Fruit fly (Drosophila melanogaster) whole organism, prepupa: ENCODE measurements around the gene bard.

ENCODE experiments used
- CG11294 ChIP-seq: fragments of 200-800 bp; sonication (Bioruptor generic); IDR thresholded peaks from 2 replicates; pipeline ENCODE4 v1.3.6; 2022; ENCODE audit warnings: missing biosample characterization, missing genetic modification characterization
- CG8119 ChIP-seq: fragments of 200-800 bp; sonication (Bioruptor generic); IDR thresholded peaks from 3 replicates; pipeline ENCODE4 v1.3.6; 2022; ENCODE audit warnings: missing biosample characterization, missing genetic modification characterization
- Eip78C ChIP-seq: fragments of 200-800 bp; sonication (Bioruptor generic); peaks from one replicate; lab custom pipeline; 2016; ENCODE audit warnings: missing biosample characterization, missing genetic modification characterization
- Met ChIP-seq: fragments of 200-800 bp; sonication (Bioruptor generic); optimal IDR thresholded peaks from 3 replicates; lab custom pipeline; 2016; ENCODE audit warnings: missing biosample characterization, missing genetic modification characterization

dm6 chr3R:18114834-18115233, 34.0 kb downstream of the bard start:
- no peak for TF ChIP-seq Met
- no peak for TF ChIP-seq CG11294 (GFP tag; lab: Robert Waterston, UW)
- no peak for TF ChIP-seq CG8119 (GFP tag; lab: Robert Waterston, UW)
- TF ChIP-seq Eip78C (GFP tag; lab: Kevin White, UChicago) = no peak
